Fruit fly (Drosophila melanogaster) whole organism, embryonic: ENCODE results near the gene blp.

Experiments used
- Abd-B ChIP-seq: fragments of 200-800 bp; sonication (Bioruptor generic); optimal IDR thresholded peaks from 2 replicates; lab custom pipeline; 2018; ENCODE audit warnings: missing biosample characterization, mild to moderate bottlenecking, missing genetic modification characterization, moderate library complexity
- BEAF-32 ChIP-seq: fragments of 200-800 bp; sonication (Bioruptor generic); optimal IDR thresholded peaks from 3 replicates; lab custom pipeline; 2017; ENCODE audit warnings: missing biosample characterization, missing genetic modification characterization, mild to moderate bottlenecking, moderate library complexity, missing genetic modification reagents
- BtbVII ChIP-seq: fragments of 200-800 bp; sonication (Bioruptor generic); optimal IDR thresholded peaks from 3 replicates; lab custom pipeline; 2017; ENCODE audit warnings: missing biosample characterization, mild to moderate bottlenecking, missing genetic modification characterization
- Bteb2 ChIP-seq: fragments of 200-800 bp; sonication (Bioruptor generic); optimal IDR thresholded peaks from 2 replicates; lab custom pipeline; 2016; ENCODE audit warnings: missing biosample characterization, missing genetic modification characterization
- CG10147 ChIP-seq: fragments of 200-800 bp; sonication (Bioruptor generic); optimal IDR thresholded peaks from 2 replicates; lab custom pipeline; 2019; ENCODE audit warnings: missing biosample characterization, mild to moderate bottlenecking, missing genetic modification characterization, moderate library complexity
- CG10267 ChIP-seq: fragments of 200-800 bp; sonication (Bioruptor generic); optimal IDR thresholded peaks from 2 replicates; lab custom pipeline; 2018; ENCODE audit warnings: missing biosample characterization, mild to moderate bottlenecking, missing genetic modification characterization, moderate library complexity
- CG10274 ChIP-seq: fragments of 200-800 bp; sonication (Bioruptor generic); optimal IDR thresholded peaks from 3 replicates; lab custom pipeline; 2017; ENCODE audit warnings: missing biosample characterization, mild to moderate bottlenecking, missing genetic modification characterization
- CG12155 ChIP-seq: fragments of 200-800 bp; sonication (Bioruptor generic); optimal IDR thresholded peaks from 3 replicates; lab custom pipeline; 2016; ENCODE audit warnings: missing biosample characterization, missing genetic modification characterization
- CG12659 ChIP-seq: fragments of 200-800 bp; sonication (Bioruptor generic); optimal IDR thresholded peaks from 3 replicates; lab custom pipeline; 2017; ENCODE audit warnings: mild to moderate bottlenecking, missing biosample characterization, missing genetic modification reagents, missing genetic modification characterization
- CG12744 ChIP-seq: fragments of 200-800 bp; sonication (Bioruptor generic); optimal IDR thresholded peaks from 2 replicates; lab custom pipeline; 2016; ENCODE audit warnings: missing biosample characterization, missing genetic modification characterization
- CG13424 ChIP-seq: fragments of 200-800 bp; sonication (Bioruptor generic); optimal IDR thresholded peaks from 2 replicates; lab custom pipeline; 2019; ENCODE audit warnings: missing biosample characterization, mild to moderate bottlenecking, missing genetic modification characterization, moderate library complexity
- CG13894 ChIP-seq: fragments of 200-800 bp; sonication (Bioruptor generic); optimal IDR thresholded peaks from 3 replicates; lab custom pipeline; 2018; ENCODE audit warnings: missing biosample characterization, mild to moderate bottlenecking, missing genetic modification characterization, moderate library complexity
- CG1832 ChIP-seq: fragments of 200-800 bp; sonication (Bioruptor generic); optimal IDR thresholded peaks from 2 replicates; lab custom pipeline; 2017; ENCODE audit warnings: missing biosample characterization, mild to moderate bottlenecking, missing genetic modification characterization, inconsistent platforms
- CG30020 ChIP-seq: fragments of 200-800 bp; optimal IDR thresholded peaks from 2 replicates; lab custom pipeline; 2019; ENCODE audit warnings: missing biosample characterization, mild to moderate bottlenecking, missing genetic modification characterization, moderate library complexity
- CG30403 ChIP-seq: fragments of 200-800 bp; sonication (Bioruptor generic); optimal IDR thresholded peaks from 3 replicates; lab custom pipeline; 2016; ENCODE audit warnings: missing biosample characterization, missing genetic modification characterization
- CG30431 ChIP-seq: fragments of 200-800 bp; sonication (Bioruptor generic); optimal IDR thresholded peaks from 2 replicates; lab custom pipeline; 2017; ENCODE audit warnings: missing biosample characterization, missing genetic modification characterization
- CG3995 ChIP-seq: fragments of 200-800 bp; sonication (Bioruptor generic); optimal IDR thresholded peaks from 3 replicates; lab custom pipeline; 2016; ENCODE audit warnings: missing biosample characterization, missing genetic modification characterization
- CG4282 ChIP-seq: fragments of 200-800 bp; sonication (Bioruptor generic); optimal IDR thresholded peaks from 2 replicates; lab custom pipeline; 2016; ENCODE audit warnings: missing biosample characterization, missing genetic modification characterization
- CG4424 ChIP-seq: fragments of 200-800 bp; sonication (Bioruptor generic); optimal IDR thresholded peaks from 3 replicates; lab custom pipeline; 2016; ENCODE audit warnings: missing biosample characterization, missing genetic modification characterization
- CG4854 ChIP-seq: fragments of 200-800 bp; sonication (Bioruptor generic); optimal IDR thresholded peaks from 2 replicates; lab custom pipeline; 2016; ENCODE audit warnings: missing biosample characterization, missing genetic modification characterization, inconsistent platforms
- CG6272 ChIP-seq: fragments of 200-800 bp; sonication (Bioruptor generic); IDR thresholded peaks from 2 replicates; pipeline ENCODE4 v1.3.6; 2022; ENCODE audit warnings: missing biosample characterization, missing genetic modification characterization
- CG7357 ChIP-seq: fragments of 200-800 bp; sonication (Bioruptor generic); IDR thresholded peaks from 3 replicates; pipeline ENCODE4 v1.3.6; 2022; ENCODE audit warnings: missing biosample characterization, missing genetic modification characterization
- CG7786 ChIP-seq: fragments of 200-800 bp; sonication (Bioruptor generic); optimal IDR thresholded peaks from 2 replicates; lab custom pipeline; 2016; ENCODE audit warnings: missing biosample characterization, missing genetic modification characterization
- CG8089 ChIP-seq: fragments of 200-800 bp; sonication (Bioruptor generic); optimal IDR thresholded peaks from 3 replicates; lab custom pipeline; 2016; ENCODE audit warnings: missing biosample characterization, missing genetic modification characterization
- CG8388 ChIP-seq: fragments of 200-800 bp; sonication (Bioruptor generic); optimal IDR thresholded peaks from 2 replicates; lab custom pipeline; 2019; ENCODE audit warnings: missing biosample characterization, mild to moderate bottlenecking, missing genetic modification characterization, moderate library complexity
- CG8944 ChIP-seq: fragments of 200-800 bp; sonication (Bioruptor generic); optimal IDR thresholded peaks from 3 replicates; lab custom pipeline; 2016; ENCODE audit warnings: missing biosample characterization, missing genetic modification characterization
- Camta ChIP-seq: fragments of 200-800 bp; sonication (Bioruptor generic); optimal IDR thresholded peaks from 2 replicates; lab custom pipeline; 2016; ENCODE audit warnings: missing biosample characterization, missing genetic modification characterization
- Chrac-16 ChIP-seq: fragments of 200-800 bp; sonication (Bioruptor generic); optimal IDR thresholded peaks from 3 replicates; lab custom pipeline; 2016; ENCODE audit warnings: missing biosample characterization, missing genetic modification characterization
- Dad ChIP-seq: fragments of 200-800 bp; sonication (Bioruptor generic); optimal IDR thresholded peaks from 3 replicates; lab custom pipeline; 2016; ENCODE audit warnings: missing biosample characterization, missing genetic modification characterization
- Dref ChIP-seq: fragments of 200-800 bp; sonication (Bioruptor generic); IDR thresholded peaks from 2 replicates; pipeline ENCODE4 v1.3.6; 2022; ENCODE audit warnings: missing biosample characterization, missing genetic modification characterization
- Hmr ChIP-seq: fragments of 200-800 bp; sonication (Bioruptor generic); optimal IDR thresholded peaks from 3 replicates; lab custom pipeline; 2017; ENCODE audit warnings: mild to moderate bottlenecking, missing biosample characterization, missing genetic modification reagents, missing genetic modification characterization
- Jarid2 ChIP-seq: fragments of 200-800 bp; sonication (Bioruptor generic); optimal IDR thresholded peaks from 3 replicates; lab custom pipeline; 2017; ENCODE audit warnings: mild to moderate bottlenecking, missing biosample characterization, missing genetic modification reagents, missing genetic modification characterization
- MTF-1 ChIP-seq: fragments of 200-800 bp; sonication (Bioruptor generic); optimal IDR thresholded peaks from 2 replicates; lab custom pipeline; 2018; ENCODE audit warnings: missing biosample characterization, mild to moderate bottlenecking, missing genetic modification characterization, borderline replicate concordance
- NC2β ChIP-seq: fragments of 200-800 bp; sonication (Bioruptor generic); optimal IDR thresholded peaks from 2 replicates; lab custom pipeline; 2016; ENCODE audit warnings: missing biosample characterization, missing genetic modification characterization
- Nf-YC ChIP-seq: fragments of 200-800 bp; optimal IDR thresholded peaks from 3 replicates; lab custom pipeline; 2019; ENCODE audit warnings: missing biosample characterization, mild to moderate bottlenecking, missing genetic modification characterization, moderate library complexity
- Spps ChIP-seq: fragments of 200-800 bp; sonication (Bioruptor generic); optimal IDR thresholded peaks from 2 replicates; lab custom pipeline; 2018; ENCODE audit warnings: missing biosample characterization, mild to moderate bottlenecking, missing genetic modification characterization
- Sry-δ ChIP-seq: fragments of 200-800 bp; sonication (Bioruptor generic); optimal IDR thresholded peaks from 2 replicates; lab custom pipeline; 2016; ENCODE audit warnings: missing biosample characterization, missing genetic modification characterization
- Trl ChIP-seq, 3 experiments: fragments of >200 bp in 2 of 3; fragments of 200-800 bp in 1 of 3; sonication (Bioruptor generic) in 1 of 3; optimal IDR thresholded peaks; 2 replicates in 1 of 3; 3 replicates in 2 of 3; lab custom pipeline; 2016 to 2017; ENCODE audit warnings: missing biosample characterization in 1 of 3, missing genetic modification characterization in 1 of 3
- YL-1 ChIP-seq: fragments of 200-800 bp; sonication (Bioruptor generic); optimal IDR thresholded peaks from 3 replicates; lab custom pipeline; 2017; ENCODE audit warnings: missing biosample characterization, mild to moderate bottlenecking, missing genetic modification characterization
- az2 ChIP-seq: fragments of 200-800 bp; sonication (Bioruptor generic); optimal IDR thresholded peaks from 3 replicates; lab custom pipeline; 2016; ENCODE audit warnings: missing biosample characterization, missing genetic modification characterization
- chn ChIP-seq: fragments of 200-800 bp; sonication (Bioruptor generic); optimal IDR thresholded peaks from 2 replicates; lab custom pipeline; 2016; ENCODE audit warnings: missing biosample characterization, missing genetic modification characterization
- ci ChIP-seq: fragments of 200-800 bp; sonication (Bioruptor generic); IDR thresholded peaks from 3 replicates; pipeline ENCODE4 v1.3.6; 2022; ENCODE audit warnings: missing biosample characterization, missing genetic modification characterization
- dpn ChIP-seq, 2 experiments: fragments of 200-800 bp; sonication (Bioruptor generic); optimal IDR thresholded peaks; 3 replicates each; lab custom pipeline; 2016; ENCODE audit warnings: missing biosample characterization in 2 of 2, missing genetic modification characterization in 2 of 2
- fu2 ChIP-seq: fragments of 200-800 bp; sonication (Bioruptor generic); optimal IDR thresholded peaks from 2 replicates; lab custom pipeline; 2016; ENCODE audit warnings: missing biosample characterization, missing genetic modification characterization
- lola ChIP-seq, 3 experiments: fragments of >200 bp in 2 of 3; fragments of 200-800 bp in 1 of 3; sonication (Bioruptor generic) in 1 of 3; optimal IDR thresholded peaks; 2 replicates each; lab custom pipeline; 2017 to 2019; ENCODE audit warnings: missing biosample characterization in 3 of 3, missing genetic modification characterization in 3 of 3, mild to moderate bottlenecking in 1 of 3, moderate library complexity in 1 of 3
- nmo ChIP-seq: fragments of 200-800 bp; sonication (Bioruptor generic); optimal IDR thresholded peaks from 2 replicates; lab custom pipeline; 2018; ENCODE audit warnings: missing biosample characterization, mild to moderate bottlenecking, missing genetic modification characterization, moderate library complexity
- trh ChIP-seq: fragments of 200-800 bp; sonication (Bioruptor generic); optimal IDR thresholded peaks from 2 replicates; lab custom pipeline; 2016; ENCODE audit warnings: missing biosample characterization, missing genetic modification characterization
- twi ChIP-seq: fragments of 200-800 bp; optimal IDR thresholded peaks from 2 replicates; lab custom pipeline; 2019; ENCODE audit warnings: missing biosample characterization, mild to moderate bottlenecking, missing genetic modification characterization, moderate library complexity
- zfh2 ChIP-seq: fragments of 200-800 bp; sonication (Bioruptor generic); optimal IDR thresholded peaks from 2 replicates; lab custom pipeline; 2016; ENCODE audit warnings: missing biosample characterization, missing genetic modification characterization

Gene blp

DNA sequence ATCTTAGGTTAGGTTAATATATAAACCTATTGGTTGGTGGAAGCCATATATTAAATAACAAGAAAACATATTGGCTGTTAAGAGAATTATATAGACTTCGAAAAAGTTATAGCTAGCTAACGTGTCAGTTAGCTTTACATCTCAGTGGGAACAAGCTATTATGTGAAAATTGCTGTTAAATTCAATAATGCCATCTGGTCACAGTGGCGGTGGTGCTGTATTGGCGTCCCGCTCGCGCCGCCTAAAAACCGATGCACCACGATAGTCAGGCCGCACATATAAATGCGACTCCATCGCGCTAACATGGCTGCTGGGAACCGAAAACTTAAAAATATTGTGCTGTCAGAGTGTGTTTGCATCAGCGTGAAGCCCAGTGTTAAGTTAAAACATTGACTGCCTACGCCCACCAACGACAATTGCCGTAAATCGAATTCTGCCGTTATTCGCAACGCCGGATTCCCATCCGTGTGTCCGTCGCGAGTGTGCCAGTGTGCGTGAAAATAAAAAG, 39.4 kb downstream of the blp start, which contains the start of gene Hel89B (continued):
- TF ChIP-seq CG13424 (tag; lab: Kevin White, UChicago) (peak; percentile 73), Sry-δ (peak; percentile 96), CG8944 (peak; percentile 76), NC2β (GFP tag; lab: Kevin White, UChicago) (peak; percentile 61), lola (GFP tag; optimal IDR thresholded peaks at IDR 0.05; lab: Kevin White, UChicago) (peak in 2 of 3 experiments; percentile 57 to 99), CG10147 (GFP tag; lab: Kevin White, UChicago) (peak; percentile 13), CG4424 (GFP tag; lab: Kevin White, UChicago) (peak; percentile 48), CG30403 (peak; percentile 79), CG3995 (GFP tag; lab: Kevin White, UChicago) (peak; percentile 9), Camta (GFP tag; lab: Kevin White, UChicago) (peak; percentile 68), CG13894 (peak; percentile 52), CG12659 (GFP tag; lab: Kevin White, UChicago) (peak; percentile 84), CG4282 (GFP tag; lab: Kevin White, UChicago) (no peak), Spps (tag; lab: Kevin White, UChicago) (no peak), CG30431 (peak; percentile 23), Abd-B (GFP tag; lab: Kevin White, UChicago) (peak; percentile 87), CG12744 (GFP tag; lab: Kevin White, UChicago) (peak; percentile 29), Bteb2 (GFP tag; lab: Kevin White, UChicago) (peak; percentile 42), CG8388 (peak; percentile 23), twi (tag; lab: Kevin White, UChicago) (peak; percentile 65), CG10274 (no peak), MTF-1 (GFP tag; lab: Kevin White, UChicago) (peak; percentile 8), CG7357 (GFP tag; lab: Robert Waterston, UW) (peak; percentile 100), CG7786 (GFP tag; lab: Kevin White, UChicago) (peak; percentile 65), CG4854 (peak; percentile 16), Jarid2 (peak; percentile 62), chn (GFP tag; lab: Kevin White, UChicago) (peak; percentile 45), Trl (optimal IDR thresholded peaks at IDR 0.05; lab: Kevin White, UChicago) (no peak), Trl (GFP tag; optimal IDR thresholded peaks at IDR 0.05; lab: Kevin White, UChicago) (peak; percentile 53), CG8089 (peak; percentile 34), ci (GFP tag; lab: Robert Waterston, UW) (no peak), CG12155 (GFP tag; lab: Kevin White, UChicago) (peak; percentile 67), Hmr (GFP tag; lab: Kevin White, UChicago) (peak; percentile 64), fu2 (GFP tag; lab: Kevin White, UChicago) (peak; percentile 34), dpn (GFP tag; optimal IDR thresholded peaks at IDR 0.05; lab: Kevin White, UChicago) (peak; percentile 66 to 67), Dref (GFP tag; lab: Robert Waterston, UW) (no peak), BEAF-32 (GFP tag; lab: Kevin White, UChicago) (peak; percentile 95), Chrac-16 (GFP tag; lab: Kevin White, UChicago) (peak; percentile 67), Dad (GFP tag; lab: Kevin White, UChicago) (peak; percentile 33), CG6272 (peak; percentile 50; the same call in 1 of the 2 replicates), trh (GFP tag; lab: Kevin White, UChicago) (peak; percentile 6), BtbVII (peak; percentile 13), CG10267 (tag; lab: Kevin White, UChicago) (peak; percentile 72), az2 (GFP tag; lab: Kevin White, UChicago) (peak; percentile 71), CG1832 (GFP tag; lab: Kevin White, UChicago) (peak; percentile 46), zfh2 (peak; percentile 73), CG30020 (tag; lab: Kevin White, UChicago) (peak; percentile 96), Nf-YC (tag; lab: Kevin White, UChicago) (peak; percentile 48), YL-1 (GFP tag; lab: Kevin White, UChicago) (peak; percentile 33), nmo (GFP tag; lab: Kevin White, UChicago) (peak; percentile 90)
